Fruit fly (Drosophila melanogaster): Measurements from ENCODE around the gene CG1575.

dm6 chrX:8116813-8117212 is at the start of gene CG1575:
- TF ChIP-seq psq (optimal IDR thresholded peaks at IDR 0.05): no peak
- no peak for TF ChIP-seq Sin3A (optimal IDR thresholded peaks at IDR 0.05)
- no peak for TF ChIP-seq Myc (optimal IDR thresholded peaks at IDR 0.05)
- no peak for TF ChIP-seq insv (optimal IDR thresholded peaks at IDR 0.05)
- no peak for TF ChIP-seq h (optimal IDR thresholded peaks at IDR 0.05)
- no peak for TF ChIP-seq ttk (optimal IDR thresholded peaks at IDR 0.05)

All from Kc167 (cell line).